Fruit fly (Drosophila melanogaster) whole organism, prepupa: ENCODE measurements around the gene Lrp4.

ENCODE experiments used
- CG32006 ChIP-seq: fragments of 200-800 bp; sonication (Bioruptor generic); optimal IDR thresholded peaks from 3 replicates; lab custom pipeline; 2017; ENCODE audit warnings: missing biosample characterization, mild to moderate bottlenecking, missing genetic modification characterization
- Lpt ChIP-seq: fragments of 200-800 bp; sonication (Bioruptor generic); optimal IDR thresholded peaks from 3 replicates; lab custom pipeline; 2016; ENCODE audit warnings: missing biosample characterization, missing genetic modification characterization
- pdm3 ChIP-seq: fragments of 200-800 bp; sonication (Bioruptor generic); optimal IDR thresholded peaks from 3 replicates; lab custom pipeline; 2016; ENCODE audit warnings: missing biosample characterization, missing genetic modification characterization

DNA sequence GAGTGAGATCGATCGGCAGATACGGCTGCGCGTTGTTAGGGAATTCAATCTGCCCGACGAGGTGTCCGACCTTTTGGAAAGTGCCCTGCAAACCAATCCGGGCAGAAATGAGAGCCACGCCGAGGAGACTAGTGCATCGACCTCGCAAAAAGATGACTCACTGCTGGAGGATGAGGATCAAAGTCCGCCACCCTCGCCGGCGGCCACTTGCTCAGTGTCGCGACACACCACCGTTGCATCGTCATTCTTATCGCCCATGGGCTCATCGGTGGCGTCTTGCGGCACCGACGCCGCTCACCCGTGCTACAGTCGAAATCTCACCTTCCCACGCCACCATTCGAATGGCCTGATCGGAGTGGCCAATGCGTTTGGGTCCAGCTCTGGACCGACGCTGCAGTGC, 36.2 kb upstream of the Lrp4 start:
- no peak for TF ChIP-seq pdm3
- TF ChIP-seq Lpt (GFP tag; lab: Kevin White, UChicago), result no peak
- TF ChIP-seq CG32006 (GFP tag; lab: Kevin White, UChicago), result no peak
